Fruit fly (Drosophila melanogaster): ENCODE data around the gene CG18094.

The CG18094 gene

dm6 chr2L:19537779-19538456 is 47.9 kb downstream of the CG18094 start, which contains the start of gene CG13082 (continued):
- TF ChIP-seq Spps (tag; optimal IDR thresholded peaks at IDR 0.05) = peak; percentile 75
- peak; percentile 35; the same call in 1 of the 3 replicates for TF ChIP-seq tgo (GFP tag; IDR thresholded peaks at IDR 0.05)
- no peak for TF ChIP-seq dan (GFP tag; IDR thresholded peaks at IDR 0.05)
- no peak for TF ChIP-seq ttk (GFP tag; IDR thresholded peaks at IDR 0.05)
- no peak for TF ChIP-seq CG3281 (GFP tag; optimal IDR thresholded peaks at IDR 0.05)
- peak; percentile 61 for TF ChIP-seq CoRest (tag; optimal IDR thresholded peaks at IDR 0.05)
- 0 out of 2 replicates have a peak, but pooled peaks have one; percentile 16 for TF ChIP-seq CG32767 (GFP tag; IDR thresholded peaks at IDR 0.05)
- TF ChIP-seq CG4424 (GFP tag; optimal IDR thresholded peaks at IDR 0.05) = peak; percentile 75
- TF ChIP-seq CG1792 (GFP tag; optimal IDR thresholded peaks at IDR 0.05) = no peak
- TF ChIP-seq CG9727 (GFP tag; optimal IDR thresholded peaks at IDR 0.05) = peak; percentile 58
- peak; percentile 78 for TF ChIP-seq CG17829 (tag; optimal IDR thresholded peaks at IDR 0.05)
- no peak for TF ChIP-seq CG10147 (GFP tag; optimal IDR thresholded peaks at IDR 0.05)
- TF ChIP-seq fd64A (GFP tag; optimal IDR thresholded peaks at IDR 0.05) = no peak
- no peak; the same call in 1 of the 2 replicates for TF ChIP-seq Ptx1 (GFP tag; IDR thresholded peaks at IDR 0.05)
- TF ChIP-seq CG12659 (GFP tag; optimal IDR thresholded peaks at IDR 0.05) = peak; percentile 5
- TF ChIP-seq Fer3 (tag; optimal IDR thresholded peaks at IDR 0.05) = no peak
- no peak for TF ChIP-seq HLH4C (GFP tag; IDR thresholded peaks at IDR 0.05; ENCODE audit: partially characterized antibody)
- peak; percentile 49 for TF ChIP-seq CG1529 (GFP tag; optimal IDR thresholded peaks at IDR 0.05)
- TF ChIP-seq twi (tag; optimal IDR thresholded peaks at IDR 0.05) = peak; percentile 39
- peak; percentile 20 for TF ChIP-seq Jarid2 (GFP tag; optimal IDR thresholded peaks at IDR 0.05)
- TF ChIP-seq prd (optimal IDR thresholded peaks at IDR 0.05) = no peak
- peak; percentile 64; the same call in 2 of the 3 replicates for TF ChIP-seq prd (GFP tag; IDR thresholded peaks at IDR 0.05)
- peak; percentile 33 for TF ChIP-seq zen (tag; optimal IDR thresholded peaks at IDR 0.05)
- no peak for TF ChIP-seq Dref (GFP tag; IDR thresholded peaks at IDR 0.05)
- TF ChIP-seq CG12219 (GFP tag; optimal IDR thresholded peaks at IDR 0.05) = peak; percentile 2
- TF ChIP-seq CG2202 (tag; optimal IDR thresholded peaks at IDR 0.05) = peak; percentile 58
- TF ChIP-seq wor (GFP tag; IDR thresholded peaks at IDR 0.05) = no peak
- no peak for TF ChIP-seq Opbp (GFP tag; IDR thresholded peaks at IDR 0.05; ENCODE audit: partially characterized antibody)
- no peak for TF ChIP-seq CG10565 (GFP tag; optimal IDR thresholded peaks at IDR 0.05)
- TF ChIP-seq CG12071 (GFP tag; optimal IDR thresholded peaks at IDR 0.05) = no peak
- TF ChIP-seq CG10543 (GFP tag; optimal IDR thresholded peaks at IDR 0.05) = no peak
- TF ChIP-seq bsh (GFP tag; optimal IDR thresholded peaks at IDR 0.05) = peak; percentile 77 to 90
- no peak for TF ChIP-seq rib (GFP tag; IDR thresholded peaks at IDR 0.05)
- TF ChIP-seq CG5180 (GFP tag; optimal IDR thresholded peaks at IDR 0.05) = no peak
- no peak for TF ChIP-seq danr (GFP tag; IDR thresholded peaks at IDR 0.05)
- peak; percentile 54 for TF ChIP-seq CG16863 (GFP tag; optimal IDR thresholded peaks at IDR 0.05)
- no peak for TF ChIP-seq cg (GFP tag; optimal IDR thresholded peaks at IDR 0.05)
- peak; percentile 77 for TF ChIP-seq gsb-n (tag; optimal IDR thresholded peaks at IDR 0.05)
- TF ChIP-seq ap (GFP tag; IDR thresholded peaks at IDR 0.05) = no peak
- TF ChIP-seq CG14710 (tag; optimal IDR thresholded peaks at IDR 0.05) = peak; percentile 79
- no peak for TF ChIP-seq pros (GFP tag; optimal IDR thresholded peaks at IDR 0.05)
- peak; percentile 70 for TF ChIP-seq CG10431 (GFP tag; optimal IDR thresholded peaks at IDR 0.05)
- TF ChIP-seq Lim3 (GFP tag; IDR thresholded peaks at IDR 0.05) = no peak
- no peak for TF ChIP-seq CG34224 (GFP tag; IDR thresholded peaks at IDR 0.05; ENCODE audit: partially characterized antibody)
- peak; percentile 62 for TF ChIP-seq CG8359 (GFP tag; optimal IDR thresholded peaks at IDR 0.05; ENCODE audit: borderline replicate concordance)
- peak; percentile 87 for TF ChIP-seq Blimp-1 (GFP tag; optimal IDR thresholded peaks at IDR 0.05)
- peak; percentile 52 for TF ChIP-seq tin (GFP tag; optimal IDR thresholded peaks at IDR 0.05)
- TF ChIP-seq Med (GFP tag) = peak; percentile 50
- TF ChIP-seq CG4328 (GFP tag; optimal IDR thresholded peaks at IDR 0.05) = no peak
